Fruit fly (Drosophila melanogaster): ENCODE measurements around the gene hiro.

dm6 chr3L:729345-729744 is 41.6 kb upstream of the hiro start:
- TF ChIP-seq Pif1B (GFP tag; optimal IDR thresholded peaks at IDR 0.05): no peak
- no peak for TF ChIP-seq fd96Ca (GFP tag; IDR thresholded peaks at IDR 0.05)
- TF ChIP-seq CG12605 (GFP tag; IDR thresholded peaks at IDR 0.05): no peak
- TF ChIP-seq D1 (tag; optimal IDR thresholded peaks at IDR 0.05): no peak

Measured in whole organism, pupa.